Fruit fly (Drosophila melanogaster): ENCODE data around the gene CG31370.

CG31370 gene

DNA sequence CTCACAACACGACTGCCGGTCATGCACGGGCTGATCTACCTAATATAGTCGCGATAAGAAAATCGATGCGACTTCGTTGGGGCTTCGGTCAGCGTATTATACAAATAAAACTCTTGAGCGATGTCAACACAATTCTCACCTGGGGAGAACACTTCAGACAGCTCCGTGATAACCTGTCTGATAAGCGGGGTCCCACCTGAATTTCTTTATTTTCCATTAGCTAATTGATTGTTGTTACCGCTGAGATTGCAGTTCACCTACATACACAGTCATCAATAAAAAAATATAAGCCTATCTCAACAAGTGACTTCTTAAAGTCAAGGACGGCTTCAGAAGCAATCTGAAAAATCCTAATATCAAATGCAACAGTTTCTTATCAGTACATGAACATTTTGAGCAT, 44.6 kb downstream of the CG31370 start, which contains the start of gene tobi:
Gene tobi (minus strand): TSS at position 23 of the 400 bp plus-strand sequence.
- TF ChIP-seq Tbp (GFP tag; optimal IDR thresholded peaks at IDR 0.05) (no peak), sug (tag; optimal IDR thresholded peaks at IDR 0.05) (peak; percentile 89), YL-1 (GFP tag; optimal IDR thresholded peaks at IDR 0.05) (no peak), exex (tag; optimal IDR thresholded peaks at IDR 0.05) (peak; percentile 72), lilli (GFP tag; optimal IDR thresholded peaks at IDR 0.05) (no peak), vnd (GFP tag; IDR thresholded peaks at IDR 0.05; ENCODE audit: partially characterized antibody) (peak; percentile 19; the same call in 1 of the 3 replicates)

Data from whole organism, embryonic.